Worm (Caenorhabditis elegans): ENCODE data around the gene K09C4.10.

ce11 chrX:3304068-3304467 is 24.0 kb upstream of the K09C4.10 start, which contains the start of gene F11D5.7:
- TF ChIP-seq saeg-2 (GFP tag; IDR thresholded peaks at IDR 0.05): no peak
- no peak for TF ChIP-seq unc-39 (tag; optimal IDR thresholded peaks at IDR 0.05)

Data from whole organism, L4 larva.